Fruit fly (Drosophila melanogaster) whole organism, embryonic: ENCODE data around the gene Rab18.

ENCODE experiments used
- Aef1 ChIP-seq: fragments of 200-800 bp; sonication (Bioruptor generic); IDR thresholded peaks from 3 replicates; pipeline ENCODE4 v1.3.6; 2022; ENCODE audit warnings: missing biosample characterization, missing genetic modification characterization
- B-H1 ChIP-seq: fragments of 200-800 bp; sonication (Bioruptor generic); IDR thresholded peaks from 3 replicates; pipeline ENCODE4 v1.3.6; 2022; ENCODE audit warnings: missing biosample characterization, missing genetic modification characterization
- Bteb2 ChIP-seq: fragments of 200-800 bp; sonication (Bioruptor generic); optimal IDR thresholded peaks from 2 replicates; lab custom pipeline; 2016; ENCODE audit warnings: missing biosample characterization, missing genetic modification characterization
- CG11093 ChIP-seq: fragments of 200-800 bp; sonication (Bioruptor generic); IDR thresholded peaks from 3 replicates; pipeline ENCODE4 v1.3.6; 2022; ENCODE audit warnings: missing biosample characterization, missing genetic modification characterization
- CG14710 ChIP-seq: fragments of 200-800 bp; sonication (Bioruptor generic); optimal IDR thresholded peaks from 3 replicates; lab custom pipeline; 2019; ENCODE audit warnings: missing biosample characterization, mild to moderate bottlenecking, missing genetic modification characterization, moderate library complexity
- CG15601 ChIP-seq: fragments of 200-800 bp; sonication (Bioruptor generic); optimal IDR thresholded peaks from 3 replicates; lab custom pipeline; 2019; ENCODE audit warnings: missing biosample characterization, mild to moderate bottlenecking, missing genetic modification characterization, moderate library complexity
- CG17186 ChIP-seq: fragments of 200-800 bp; sonication (Bioruptor generic); optimal IDR thresholded peaks from 3 replicates; lab custom pipeline; 2017; ENCODE audit warnings: missing biosample characterization, missing genetic modification reagents, missing genetic modification characterization
- CG18011 ChIP-seq: fragments of 200-800 bp; sonication (Bioruptor generic); optimal IDR thresholded peaks from 2 replicates; lab custom pipeline; 2017; ENCODE audit warnings: missing biosample characterization, missing genetic modification characterization, mild to moderate bottlenecking, moderate library complexity, missing genotype
- CG30403 ChIP-seq: fragments of 200-800 bp; sonication (Bioruptor generic); optimal IDR thresholded peaks from 3 replicates; lab custom pipeline; 2016; ENCODE audit warnings: missing biosample characterization, missing genetic modification characterization
- CG3281 ChIP-seq: fragments of 200-800 bp; sonication (Bioruptor generic); optimal IDR thresholded peaks from 3 replicates; lab custom pipeline; 2017; ENCODE audit warnings: missing biosample characterization, mild to moderate bottlenecking, missing genetic modification characterization
- CG3995 ChIP-seq: fragments of 200-800 bp; sonication (Bioruptor generic); optimal IDR thresholded peaks from 3 replicates; lab custom pipeline; 2016; ENCODE audit warnings: missing biosample characterization, missing genetic modification characterization
- CG5953 ChIP-seq: fragments of 200-800 bp; sonication (Bioruptor generic); IDR thresholded peaks from 2 replicates; pipeline ENCODE4 v1.3.6; 2022; ENCODE audit warnings: missing biosample characterization, missing genetic modification characterization
- CG7372 ChIP-seq: fragments of 200-800 bp; sonication (Bioruptor generic); IDR thresholded peaks from 2 replicates; pipeline ENCODE4 v1.3.6; 2022; ENCODE audit warnings: missing biosample characterization, missing genetic modification characterization
- CG9932 ChIP-seq: fragments of 200-800 bp; sonication (Bioruptor generic); IDR thresholded peaks from 2 replicates; pipeline ENCODE4 v1.3.6; 2022; ENCODE audit warnings: missing biosample characterization, missing genetic modification characterization
- Dip3 ChIP-seq: fragments of 200-800 bp; sonication (Bioruptor generic); optimal IDR thresholded peaks from 3 replicates; lab custom pipeline; 2016; ENCODE audit warnings: missing biosample characterization, missing genetic modification characterization
- Ets97D ChIP-seq: fragments of 200-800 bp; sonication (Bioruptor generic); optimal IDR thresholded peaks from 3 replicates; lab custom pipeline; 2016; ENCODE audit warnings: missing biosample characterization, missing genetic modification characterization
- Gsc ChIP-seq: fragments of 200-800 bp; sonication (Bioruptor generic); IDR thresholded peaks from 2 replicates; pipeline ENCODE4 v1.3.6; 2022; ENCODE audit warnings: missing biosample characterization, missing genetic modification characterization
- H15 ChIP-seq: fragments of 200-800 bp; sonication (Bioruptor generic); IDR thresholded peaks from 3 replicates; pipeline ENCODE4 v1.3.6; 2022; ENCODE audit warnings: missing biosample characterization, missing genetic modification characterization
- HmgZ ChIP-seq: fragments of 200-800 bp; sonication (Bioruptor generic); optimal IDR thresholded peaks from 2 replicates; lab custom pipeline; 2018; ENCODE audit warnings: missing biosample characterization, mild to moderate bottlenecking, missing genetic modification characterization
- MESR4 ChIP-seq: fragments of 200-800 bp; sonication (Bioruptor generic); optimal IDR thresholded peaks from 2 replicates; lab custom pipeline; 2018; ENCODE audit warnings: missing biosample characterization, mild to moderate bottlenecking, missing genetic modification characterization, moderate library complexity
- Mrtf ChIP-seq: fragments of 200-800 bp; sonication (Bioruptor generic); IDR thresholded peaks from 3 replicates; pipeline ENCODE4 v1.3.6; 2022; ENCODE audit warnings: missing biosample characterization, missing genetic modification characterization
- NC2α ChIP-seq: fragments of 200-800 bp; sonication (Bioruptor generic); optimal IDR thresholded peaks from 2 replicates; lab custom pipeline; 2016; ENCODE audit warnings: missing biosample characterization, missing genetic modification characterization
- Nf-YA ChIP-seq: fragments of 200-800 bp; sonication (Bioruptor generic); IDR thresholded peaks from 2 replicates; pipeline ENCODE4 v1.3.6; 2022; ENCODE audit warnings: missing biosample characterization, missing genetic modification characterization
- NfI ChIP-seq: fragments of 200-800 bp; sonication (Bioruptor generic); optimal IDR thresholded peaks from 3 replicates; lab custom pipeline; 2018; ENCODE audit warnings: missing biosample characterization, mild to moderate bottlenecking, missing genetic modification characterization, moderate library complexity
- Rx ChIP-seq: fragments of 200-800 bp; sonication (Bioruptor generic); IDR thresholded peaks from 2 replicates; pipeline ENCODE4 v1.3.6; 2022; ENCODE audit warnings: missing biosample characterization, missing genetic modification characterization
- Stat92E ChIP-seq, 3 experiments: fragments of >200 bp in 2 of 3; fragments of 200-800 bp in 1 of 3; sonication (Bioruptor generic) in 1 of 3; optimal IDR thresholded peaks; 2 replicates each; lab custom pipeline; 2017 to 2019; ENCODE audit warnings: missing biosample characterization in 3 of 3, missing genetic modification characterization in 3 of 3, mild to moderate bottlenecking in 1 of 3, moderate library complexity in 1 of 3
- Vsx1 ChIP-seq: fragments of 200-800 bp; sonication (Bioruptor generic); optimal IDR thresholded peaks from 2 replicates; lab custom pipeline; 2017; ENCODE audit warnings: missing biosample characterization, mild to moderate bottlenecking, missing genetic modification characterization, missing genetic modification reagents
- ase ChIP-seq: fragments of 200-800 bp; sonication (Bioruptor generic); IDR thresholded peaks from 3 replicates; pipeline ENCODE4 v1.3.6; 2022; ENCODE audit warnings: missing biosample characterization, missing genetic modification characterization
- bcd ChIP-seq: fragments of 200-800 bp; sonication (Bioruptor generic); optimal IDR thresholded peaks from 2 replicates; lab custom pipeline; 2017; ENCODE audit warnings: missing biosample characterization, mild to moderate bottlenecking, missing genetic modification characterization
- btn ChIP-seq: fragments of 200-800 bp; sonication (Bioruptor generic); optimal IDR thresholded peaks from 2 replicates; lab custom pipeline; 2016; ENCODE audit warnings: missing biosample characterization, missing genetic modification characterization
- chm ChIP-seq: fragments of 200-800 bp; sonication (Bioruptor generic); IDR thresholded peaks from 2 replicates; pipeline ENCODE4 v1.3.6; 2022; ENCODE audit warnings: missing biosample characterization, missing genetic modification characterization
- fd64A ChIP-seq: fragments of 200-800 bp; sonication (Bioruptor generic); optimal IDR thresholded peaks from 3 replicates; lab custom pipeline; 2018; ENCODE audit warnings: missing biosample characterization, mild to moderate bottlenecking, missing genetic modification characterization
- gce ChIP-seq: fragments of 200-800 bp; sonication (Bioruptor generic); IDR thresholded peaks from 3 replicates; pipeline ENCODE4 v1.3.6; 2022; ENCODE audit warnings: missing biosample characterization, missing genetic modification characterization
- her ChIP-seq: fragments of 200-800 bp; sonication (Bioruptor generic); optimal IDR thresholded peaks from 2 replicates; lab custom pipeline; 2016; ENCODE audit warnings: missing biosample characterization, missing genetic modification characterization
- kay ChIP-seq: fragments of 200-800 bp; sonication (Bioruptor generic); optimal IDR thresholded peaks from 2 replicates; lab custom pipeline; 2016; ENCODE audit warnings: missing biosample characterization, missing genetic modification characterization
- luna ChIP-seq: fragments of 200-800 bp; sonication (Bioruptor generic); optimal IDR thresholded peaks from 2 replicates; lab custom pipeline; 2016; ENCODE audit warnings: missing biosample characterization, missing genetic modification characterization
- nmo ChIP-seq: fragments of 200-800 bp; sonication (Bioruptor generic); optimal IDR thresholded peaks from 2 replicates; lab custom pipeline; 2018; ENCODE audit warnings: missing biosample characterization, mild to moderate bottlenecking, missing genetic modification characterization, moderate library complexity
- p53 ChIP-seq: fragments of 200-800 bp; sonication (Bioruptor generic); optimal IDR thresholded peaks from 2 replicates; lab custom pipeline; 2016; ENCODE audit warnings: missing biosample characterization, missing genetic modification characterization
- psq ChIP-seq: fragments of 200-800 bp; sonication (Bioruptor generic); optimal IDR thresholded peaks from 2 replicates; lab custom pipeline; 2017; ENCODE audit warnings: missing biosample characterization, missing genetic modification characterization
- repo ChIP-seq: fragments of 200-800 bp; sonication (Bioruptor generic); optimal IDR thresholded peaks from 2 replicates; lab custom pipeline; 2016; ENCODE audit warnings: missing biosample characterization, missing genetic modification characterization
- run ChIP-seq: fragments of 200-800 bp; sonication (Bioruptor generic); optimal IDR thresholded peaks from 3 replicates; lab custom pipeline; 2018; ENCODE audit warnings: missing biosample characterization, mild to moderate bottlenecking, missing genetic modification characterization
- schlank ChIP-seq: fragments of 200-800 bp; sonication (Bioruptor generic); optimal IDR thresholded peaks from 2 replicates; lab custom pipeline; 2018; ENCODE audit warnings: missing biosample characterization, mild to moderate bottlenecking, missing genetic modification characterization
- sd ChIP-seq: fragments of 200-800 bp; sonication (Bioruptor generic); optimal IDR thresholded peaks from 3 replicates; lab custom pipeline; 2018; ENCODE audit warnings: missing biosample characterization, mild to moderate bottlenecking, missing genetic modification characterization, moderate library complexity
- tap ChIP-seq: fragments of 200-800 bp; optimal IDR thresholded peaks from 3 replicates; lab custom pipeline; 2019; ENCODE audit warnings: missing biosample characterization, mild to moderate bottlenecking, missing genetic modification characterization, moderate library complexity
- tll ChIP-seq, 2 experiments: fragments of 200-800 bp in 1 of 2; fragments of >200 bp in 1 of 2; sonication (Bioruptor generic) in 1 of 2; optimal IDR thresholded peaks; 2 replicates each; lab custom pipeline; 2017 to 2019; ENCODE audit warnings: missing biosample characterization in 2 of 2, missing genetic modification characterization in 2 of 2, mild to moderate bottlenecking in 1 of 2, moderate library complexity in 1 of 2
- twi ChIP-seq: fragments of 200-800 bp; optimal IDR thresholded peaks from 2 replicates; lab custom pipeline; 2019; ENCODE audit warnings: missing biosample characterization, mild to moderate bottlenecking, missing genetic modification characterization, moderate library complexity
- vnd ChIP-seq: fragments of 200-800 bp; sonication (Bioruptor generic); IDR thresholded peaks from 3 replicates; pipeline ENCODE4 v1.3.6; 2022; ENCODE audit warnings: missing biosample characterization, missing genetic modification characterization; ENCODE audit not compliant: partially characterized antibody
- zen ChIP-seq: fragments of 200-800 bp; sonication (Bioruptor generic); optimal IDR thresholded peaks from 3 replicates; lab custom pipeline; 2018; ENCODE audit warnings: missing biosample characterization, mild to moderate bottlenecking, missing genetic modification characterization, moderate library complexity
- zf30C ChIP-seq: fragments of 200-800 bp; sonication (Bioruptor generic); optimal IDR thresholded peaks from 3 replicates; lab custom pipeline; 2018; ENCODE audit warnings: missing biosample characterization, mild to moderate bottlenecking, missing genetic modification characterization

Rab18 gene

DNA sequence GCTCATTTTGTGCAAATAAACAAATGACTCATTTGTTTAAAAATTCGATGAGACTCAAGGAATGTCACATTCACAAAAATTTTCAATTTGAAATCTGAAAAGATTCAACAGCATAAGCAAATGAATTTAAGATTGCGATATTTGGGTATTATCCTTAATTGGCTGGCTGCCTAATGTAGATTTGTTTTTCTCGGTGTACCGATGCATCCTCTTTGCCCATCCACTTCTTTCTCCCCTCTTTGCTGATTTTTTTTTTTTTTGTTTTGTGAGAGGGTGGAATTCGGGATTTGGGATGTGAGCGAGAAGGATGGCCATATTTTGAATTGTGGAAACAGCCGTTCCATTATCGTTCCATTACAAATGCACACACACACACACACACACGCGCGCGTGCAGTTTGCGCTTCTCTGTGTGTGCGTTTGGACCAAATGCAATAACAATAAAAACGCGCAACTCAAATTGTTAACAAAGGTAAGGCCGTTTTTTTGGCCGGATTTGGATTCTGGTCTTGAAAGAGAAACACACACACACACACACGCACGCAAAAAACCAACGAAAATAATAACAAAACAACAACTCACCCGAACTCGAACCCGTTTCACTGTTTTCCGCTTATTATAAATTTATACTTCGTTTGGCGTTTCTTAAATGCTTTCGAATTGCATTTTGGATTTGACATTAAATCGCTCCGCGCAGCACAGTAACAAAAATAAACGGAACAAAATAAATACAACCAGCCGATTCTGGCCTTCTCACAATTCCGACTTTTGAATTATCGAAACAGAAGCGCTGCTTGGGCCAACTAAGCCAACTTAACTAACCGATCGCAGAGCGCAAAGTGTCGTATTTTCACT lies 7.7 kb upstream of the Rab18 start (continued):
- TF ChIP-seq psq (peak; percentile 26), H15 (GFP tag; lab: Robert Waterston, UW) (no peak), B-H1 (GFP tag; lab: Robert Waterston, UW) (0 out of 3 replicates have a peak, but pooled peaks have one; percentile 20), Stat92E (GFP tag; optimal IDR thresholded peaks at IDR 0.05; lab: Kevin White, UChicago) (no peak), NfI (no peak), nmo (peak; percentile 62), fd64A (no peak), Bteb2 (GFP tag; lab: Kevin White, UChicago) (no peak), kay (GFP tag; lab: Kevin White, UChicago) (peak; percentile 39), Vsx1 (GFP tag; lab: Kevin White, UChicago) (no peak), NC2α (no peak), vnd (GFP tag; lab: Robert Waterston, UW) (no peak), tll (GFP tag; optimal IDR thresholded peaks at IDR 0.05; lab: Kevin White, UChicago) (no peak), p53 (GFP tag; lab: Kevin White, UChicago) (no peak), Rx (GFP tag; lab: Robert Waterston, UW) (0 out of 2 replicates have a peak, but pooled peaks have one; percentile 28), Mrtf (no peak), CG3281 (no peak), Gsc (GFP tag; lab: Robert Waterston, UW) (no peak), MESR4 (no peak), CG9932 (GFP tag; lab: Robert Waterston, UW) (no peak), tap (no peak), Ets97D (GFP tag; lab: Kevin White, UChicago) (no peak), zen (tag; lab: Kevin White, UChicago) (peak; percentile 37), HmgZ (no peak), CG18011 (GFP tag; lab: Kevin White, UChicago) (no peak), Nf-YA (GFP tag; lab: Robert Waterston, UW) (no peak), CG5953 (GFP tag; lab: Robert Waterston, UW) (no peak), CG3995 (GFP tag; lab: Kevin White, UChicago) (no peak), chm (GFP tag; lab: Robert Waterston, UW) (peak; percentile 24; the same call in 1 of the 2 replicates), CG11093 (GFP tag; lab: Robert Waterston, UW) (0 out of 3 replicates have a peak, but pooled peaks have one; percentile 52), CG30403 (GFP tag; lab: Kevin White, UChicago) (peak; percentile 55), Dip3 (GFP tag; lab: Kevin White, UChicago) (no peak), CG17186 (GFP tag; lab: Kevin White, UChicago) (no peak), zf30C (peak; percentile 77), gce (GFP tag; lab: Robert Waterston, UW) (no peak), twi (tag; lab: Kevin White, UChicago) (no peak), CG7372 (GFP tag; lab: Robert Waterston, UW) (0 out of 2 replicates have a peak, but pooled peaks have one; percentile 18), schlank (tag; lab: Kevin White, UChicago) (no peak), repo (GFP tag; lab: Kevin White, UChicago) (no peak), ase (GFP tag; lab: Robert Waterston, UW) (no peak), her (peak; percentile 36), bcd (peak; percentile 40), btn (GFP tag; lab: Kevin White, UChicago) (peak; percentile 3), Aef1 (GFP tag; lab: Robert Waterston, UW) (no peak), CG15601 (tag; lab: Kevin White, UChicago) (peak; percentile 43), luna (GFP tag; lab: Kevin White, UChicago) (no peak), run (tag; lab: Kevin White, UChicago) (no peak), sd (tag; lab: Kevin White, UChicago) (no peak), CG14710 (tag; lab: Kevin White, UChicago) (peak; percentile 70)
